Worm (Caenorhabditis elegans) whole organism, young adult: ENCODE data around the gene acr-20.

ENCODE experiments used
- F49E8.2 ChIP-seq: sonication (generic microtip); optimal IDR thresholded peaks from 3 replicates; lab custom pipeline; 2017; ENCODE audit warnings: missing genetic modification characterization, mild to moderate bottlenecking, missing compliant biosample characterization, antibody characterized with exemption, moderate library complexity; ENCODE audit not compliant: insufficient read depth
- F55B11.4 ChIP-seq: sonication (generic microtip); optimal IDR thresholded peaks from 2 replicates; lab custom pipeline; 2016; ENCODE audit warnings: missing compliant biosample characterization, missing genetic modification characterization, borderline replicate concordance; ENCODE audit not compliant: insufficient read depth
- F57A8.1 ChIP-seq: fragments of 200-800 bp; sonication (Bioruptor generic); optimal IDR thresholded peaks from 2 replicates; lab custom pipeline; 2018; ENCODE audit warnings: mild to moderate bottlenecking, missing genetic modification characterization, moderate library complexity, missing compliant biosample characterization
- T07F8.4 ChIP-seq: sonication (generic microtip); optimal IDR thresholded peaks from 2 replicates; lab custom pipeline; 2016; ENCODE audit warnings: mild to moderate bottlenecking, missing genetic modification characterization, moderate library complexity, missing compliant biosample characterization
- Y79H2A.3 ChIP-seq: fragments of 200-800 bp; sonication (Bioruptor generic); conservative IDR thresholded peaks from 2 replicates; pipeline ENCODE4 v1.3.6; 2022; ENCODE audit warnings: missing genetic modification reagents, missing genetic modification characterization, missing compliant biosample characterization
- Y95B8A.8 ChIP-seq: fragments of 200-800 bp; sonication (Bioruptor generic); IDR thresholded peaks from 2 replicates; pipeline ENCODE4 v1.3.6; 2022; ENCODE audit warnings: missing genetic modification reagents, missing genetic modification characterization, missing compliant biosample characterization
- ZK185.1 ChIP-seq: sonication (generic microtip); optimal IDR thresholded peaks from 2 replicates; lab custom pipeline; 2016; ENCODE audit warnings: mild to moderate bottlenecking, missing genetic modification characterization, missing compliant biosample characterization; ENCODE audit not compliant: poor library complexity, severe bottlenecking
- athp-1 ChIP-seq: sonication (generic microtip); optimal IDR thresholded peaks from 2 replicates; lab custom pipeline; 2017; ENCODE audit warnings: mild to moderate bottlenecking, missing genetic modification characterization, missing compliant biosample characterization
- attf-5 ChIP-seq: fragments of 200-800 bp; sonication (Bioruptor generic); optimal IDR thresholded peaks from 2 replicates; lab custom pipeline; 2018; ENCODE audit warnings: mild to moderate bottlenecking, missing genetic modification characterization, missing compliant biosample characterization
- ceh-91 ChIP-seq: fragments of 200-800 bp; sonication (Bioruptor generic); IDR thresholded peaks from 2 replicates; pipeline ENCODE4 v1.3.6; 2022; ENCODE audit warnings: missing genetic modification reagents, missing genetic modification characterization, missing compliant biosample characterization
- dox-1 ChIP-seq: fragments of 200-800 bp; sonication (Bioruptor generic); IDR thresholded peaks from 2 replicates; pipeline ENCODE4 v1.3.6; 2022; ENCODE audit warnings: missing genetic modification reagents, missing genetic modification characterization, missing compliant biosample characterization
- dpl-1 ChIP-seq: fragments of 150-350 bp; optimal IDR thresholded peaks from 2 replicates; lab custom pipeline; 2014; ENCODE audit warnings: missing biosample characterization, missing genetic modification reagents, missing genetic modification characterization
- efl-1 ChIP-seq: fragments of 150-350 bp; optimal IDR thresholded peaks from 2 replicates; lab custom pipeline; 2014; ENCODE audit warnings: missing biosample characterization, missing genetic modification reagents, missing genetic modification characterization
- egl-18 ChIP-seq: fragments of 200-800 bp; sonication (Bioruptor generic); IDR thresholded peaks from 2 replicates; pipeline ENCODE4 v1.3.6; 2022; ENCODE audit warnings: missing genetic modification reagents, missing genetic modification characterization, missing compliant biosample characterization
- egl-44 ChIP-seq: fragments of 200-800 bp; sonication (Bioruptor generic); IDR thresholded peaks from 2 replicates; pipeline ENCODE4 v1.3.6; 2022; ENCODE audit warnings: missing genetic modification reagents, missing genetic modification characterization, missing compliant biosample characterization
- egrh-3 ChIP-seq: fragments of 200-800 bp; sonication (Bioruptor generic); IDR thresholded peaks from 2 replicates; pipeline ENCODE4 v1.3.6; 2022; ENCODE audit warnings: missing genetic modification reagents, missing genetic modification characterization, missing compliant biosample characterization
- ekl-4 ChIP-seq: fragments of 200-800 bp; sonication (Bioruptor generic); IDR thresholded peaks from 2 replicates; pipeline ENCODE4 v1.3.6; 2022; ENCODE audit warnings: missing genetic modification reagents, missing genetic modification characterization, missing compliant biosample characterization
- gei-17 ChIP-seq: fragments of 200-800 bp; sonication (Bioruptor generic); optimal IDR thresholded peaks from 2 replicates; lab custom pipeline; 2018; ENCODE audit warnings: mild to moderate bottlenecking, missing genetic modification characterization, missing compliant biosample characterization
- hmg-1.2 ChIP-seq: fragments of 200-800 bp; sonication (Bioruptor generic); IDR thresholded peaks from 2 replicates; pipeline ENCODE4 v1.3.6; 2022; ENCODE audit warnings: missing genetic modification reagents, missing genetic modification characterization, missing compliant biosample characterization
- let-526 ChIP-seq: fragments of 200-800 bp; sonication (Bioruptor generic); IDR thresholded peaks from 2 replicates; pipeline ENCODE4 v1.3.6; 2022; ENCODE audit warnings: missing genetic modification reagents, missing genetic modification characterization, missing compliant biosample characterization
- lin-26 ChIP-seq: fragments of 200-800 bp; sonication (Bioruptor generic); IDR thresholded peaks from 2 replicates; pipeline ENCODE4 v1.3.6; 2022; ENCODE audit warnings: missing genetic modification reagents, missing genetic modification characterization, missing compliant biosample characterization
- lin-40 ChIP-seq: sonication (generic microtip); optimal IDR thresholded peaks from 2 replicates; lab custom pipeline; 2016; ENCODE audit warnings: missing genetic modification characterization, mild to moderate bottlenecking, missing compliant biosample characterization, missing genotype, missing genetic modification reagents
- lin-54 ChIP-seq: fragments of 200-800 bp; sonication (Bioruptor generic); optimal IDR thresholded peaks from 2 replicates; lab custom pipeline; 2018; ENCODE audit warnings: mild to moderate bottlenecking, missing genetic modification characterization, missing compliant biosample characterization
- lsl-1 ChIP-seq: fragments of 200-800 bp; sonication (Bioruptor generic); optimal IDR thresholded peaks from 2 replicates; lab custom pipeline; 2018; ENCODE audit warnings: mild to moderate bottlenecking, missing genetic modification characterization, moderate library complexity, missing compliant biosample characterization
- madf-10 ChIP-seq: sonication (generic microtip); optimal IDR thresholded peaks from 2 replicates; lab custom pipeline; 2016; ENCODE audit warnings: mild to moderate bottlenecking, missing genetic modification characterization, missing compliant biosample characterization
- mcd-1 ChIP-seq: fragments of 200-800 bp; sonication (Bioruptor generic); IDR thresholded peaks from 2 replicates; pipeline ENCODE4 v1.3.6; 2022; ENCODE audit warnings: missing genetic modification reagents, missing genetic modification characterization, missing compliant biosample characterization
- mel-28 ChIP-seq: sonication (generic microtip); optimal IDR thresholded peaks from 2 replicates; lab custom pipeline; 2016; ENCODE audit warnings: borderline replicate concordance, mild to moderate bottlenecking, missing genetic modification characterization, missing compliant biosample characterization
- nhr-120 ChIP-seq: fragments of 200-800 bp; sonication (Bioruptor generic); IDR thresholded peaks from 2 replicates; pipeline ENCODE4 v1.3.6; 2022; ENCODE audit warnings: missing genetic modification characterization, missing compliant biosample characterization
- nhr-80 ChIP-seq: sonication (generic microtip); optimal IDR thresholded peaks from 2 replicates; lab custom pipeline; 2016; ENCODE audit warnings: missing genetic modification characterization, missing compliant biosample characterization
- pbrm-1 ChIP-seq: fragments of 200-800 bp; sonication (Bioruptor generic); IDR thresholded peaks from 2 replicates; pipeline ENCODE4 v1.3.6; 2022; ENCODE audit warnings: missing genetic modification reagents, missing genetic modification characterization, missing compliant biosample characterization
- sdz-38 ChIP-seq: sonication (generic microtip); optimal IDR thresholded peaks from 2 replicates; lab custom pipeline; 2016; ENCODE audit warnings: missing genotype, missing genetic modification characterization, missing compliant biosample characterization
- sea-2 ChIP-seq: fragments of 200-800 bp; sonication (Bioruptor generic); IDR thresholded peaks from 2 replicates; pipeline ENCODE4 v1.3.6; 2022; ENCODE audit warnings: missing genetic modification characterization, missing compliant biosample characterization
- snpc-1.1 ChIP-seq: sonication (generic microtip); optimal IDR thresholded peaks from 2 replicates; lab custom pipeline; 2017; ENCODE audit warnings: missing genetic modification characterization, mild to moderate bottlenecking, missing compliant biosample characterization, antibody characterized with exemption, moderate library complexity, missing genotype, missing genetic modification reagents; ENCODE audit not compliant: insufficient read depth
- snpc-1.3 ChIP-seq: sonication (generic microtip); optimal IDR thresholded peaks from 2 replicates; lab custom pipeline; 2017; ENCODE audit warnings: missing genetic modification characterization, mild to moderate bottlenecking, missing compliant biosample characterization, antibody characterized with exemption, moderate library complexity, missing genotype, missing genetic modification reagents; ENCODE audit not compliant: insufficient read depth
- sptf-2 ChIP-seq: fragments of 200-800 bp; sonication (Bioruptor generic); optimal IDR thresholded peaks from 2 replicates; lab custom pipeline; 2018; ENCODE audit warnings: mild to moderate bottlenecking, missing genetic modification characterization, missing compliant biosample characterization
- tbp1 ChIP-seq: fragments of 200-800 bp; sonication (Bioruptor generic); optimal IDR thresholded peaks from 2 replicates; lab custom pipeline; 2018; ENCODE audit warnings: mild to moderate bottlenecking, missing genetic modification characterization, missing compliant biosample characterization
- tbx-9 ChIP-seq: sonication (generic microtip); optimal IDR thresholded peaks from 2 replicates; lab custom pipeline; 2016; ENCODE audit warnings: borderline replicate concordance, missing genetic modification characterization, inconsistent platforms, missing compliant biosample characterization
- tlf-1 ChIP-seq: fragments of 200-800 bp; sonication (Bioruptor generic); optimal IDR thresholded peaks from 2 replicates; lab custom pipeline; 2018; ENCODE audit warnings: mild to moderate bottlenecking, missing genetic modification characterization, missing compliant biosample characterization
- unc-130 ChIP-seq: sonication (generic microtip); optimal IDR thresholded peaks from 2 replicates; lab custom pipeline; 2016; ENCODE audit warnings: missing genetic modification reagents, missing genetic modification characterization, missing compliant biosample characterization
- unc-62 ChIP-seq: fragments of 150-350 bp; optimal IDR thresholded peaks from 2 replicates; lab custom pipeline; 2014; ENCODE audit warnings: missing biosample characterization, missing genetic modification reagents, missing genetic modification characterization
- ztf-25 ChIP-seq: fragments of 200-800 bp; sonication (Bioruptor generic); IDR thresholded peaks from 2 replicates; pipeline ENCODE4 v1.3.6; 2022; ENCODE audit warnings: missing genetic modification reagents, missing genetic modification characterization, missing compliant biosample characterization
- ztf-28 ChIP-seq: fragments of 200-800 bp; sonication (Bioruptor generic); IDR thresholded peaks from 2 replicates; pipeline ENCODE4 v1.3.6; 2022; ENCODE audit warnings: missing genetic modification reagents, missing genetic modification characterization, missing compliant biosample characterization

The acr-20 gene

ce11 chrII:14410768-14411167 is 33.1 kb upstream of the acr-20 start, which contains the start of gene dsb-2 (continued):
- peak; percentile 72; the same call in 1 of the 2 replicates for TF ChIP-seq ceh-91
- peak; percentile 16 for TF ChIP-seq snpc-1.3 (tag; lab: Kevin White, UChicago)
- TF ChIP-seq F49E8.2 (tag; lab: Kevin White, UChicago) = peak; percentile 67
- TF ChIP-seq gei-17 (GFP tag; lab: Kevin White, UChicago) = no peak
- no peak for TF ChIP-seq Y79H2A.3
- TF ChIP-seq egrh-3 (GFP tag; lab: Robert Waterston, UW) = no peak
- TF ChIP-seq let-526 (GFP tag; lab: Robert Waterston, UW) = no peak
- TF ChIP-seq efl-1 = peak; percentile 58
- peak; percentile 24 for TF ChIP-seq tlf-1 (GFP tag; lab: Kevin White, UChicago)
- TF ChIP-seq lin-26 (GFP tag; lab: Robert Waterston, UW) = no peak
- no peak for TF ChIP-seq egl-18
- no peak for TF ChIP-seq sea-2 (GFP tag; lab: Robert Waterston, UW)
- TF ChIP-seq pbrm-1 (GFP tag; lab: Robert Waterston, UW) = no peak
- no peak for TF ChIP-seq F57A8.1 (GFP tag; lab: Kevin White, UChicago)
- peak; percentile 32; the same call in 1 of the 2 replicates for TF ChIP-seq hmg-1.2 (GFP tag; lab: Robert Waterston, UW)
- peak; percentile 84 for TF ChIP-seq lin-54 (GFP tag; lab: Kevin White, UChicago)
- TF ChIP-seq Y95B8A.8 (GFP tag; lab: Robert Waterston, UW) = 0 out of 2 replicates have a peak, but pooled peaks have one; percentile 50
- TF ChIP-seq ztf-25 (GFP tag; lab: Robert Waterston, UW) = no peak
- TF ChIP-seq sdz-38 (tag; lab: Kevin White, UChicago) = no peak
- peak; percentile 60 for TF ChIP-seq mcd-1 (GFP tag; lab: Robert Waterston, UW)
- no peak for TF ChIP-seq egl-44
- no peak for TF ChIP-seq mel-28 (tag; lab: Kevin White, UChicago)
- no peak for TF ChIP-seq ZK185.1 (tag; lab: Kevin White, UChicago)
- no peak for TF ChIP-seq sptf-2 (GFP tag; lab: Kevin White, UChicago)
- no peak for TF ChIP-seq F55B11.4 (tag; lab: Kevin White, UChicago)
- peak; percentile 39 for TF ChIP-seq unc-130 (GFP tag; lab: Kevin White, UChicago)
- no peak for TF ChIP-seq unc-62
- TF ChIP-seq ekl-4 = peak; percentile 35; the same call in 1 of the 2 replicates
- TF ChIP-seq tbx-9 (tag; lab: Kevin White, UChicago) = no peak
- peak; percentile 70; the same call in 1 of the 2 replicates for TF ChIP-seq dox-1 (GFP tag; lab: Robert Waterston, UW)
- peak; percentile 42 for TF ChIP-seq tbp1
- no peak for TF ChIP-seq T07F8.4 (tag; lab: Kevin White, UChicago)
- peak; percentile 99 for TF ChIP-seq lsl-1 (GFP tag; lab: Kevin White, UChicago)
- TF ChIP-seq athp-1 (tag; lab: Kevin White, UChicago) = peak; percentile 19
- TF ChIP-seq madf-10 (tag; lab: Kevin White, UChicago) = no peak
- peak; percentile 3 for TF ChIP-seq snpc-1.1 (tag; lab: Kevin White, UChicago)
- TF ChIP-seq attf-5 = no peak
- TF ChIP-seq nhr-120 = no peak
- no peak for TF ChIP-seq lin-40 (tag; lab: Kevin White, UChicago)
- peak; percentile 29 for TF ChIP-seq dpl-1 (GFP tag; lab: Kevin White, UChicago)
- no peak for TF ChIP-seq nhr-80
- TF ChIP-seq ztf-28 (GFP tag; lab: Robert Waterston, UW) = no peak
